Worm (Caenorhabditis elegans) whole organism, L4 larva: ENCODE data around the gene sre-7.

ENCODE experiments used
- F10B5.3 ChIP-seq: sonication (generic microtip); optimal IDR thresholded peaks from 2 replicates; lab custom pipeline; 2016; ENCODE audit warnings: mild to moderate bottlenecking, missing genetic modification characterization, missing compliant biosample characterization
- F26F4.8 ChIP-seq: fragments of 200-800 bp; sonication (Bioruptor generic); conservative IDR thresholded peaks from 2 replicates; pipeline ENCODE4 v1.3.6; 2022; ENCODE audit warnings: missing genetic modification characterization, missing compliant biosample characterization
- F44E2.7 ChIP-seq: fragments of 200-800 bp; sonication (Bioruptor generic); IDR thresholded peaks from 2 replicates; pipeline ENCODE4 v2.1.2; 2022; ENCODE audit warnings: missing genetic modification characterization, missing compliant biosample characterization
- R02D3.7 ChIP-seq: fragments of 150-350 bp; sonication (generic microtip); optimal IDR thresholded peaks from 3 replicates; lab custom pipeline; 2014; ENCODE audit warnings: missing biosample characterization, missing genetic modification characterization
- T20F7.1 ChIP-seq: fragments of 200-800 bp; sonication (Bioruptor generic); optimal IDR thresholded peaks from 2 replicates; lab custom pipeline; 2018; ENCODE audit warnings: mild to moderate bottlenecking, missing genetic modification characterization, missing compliant biosample characterization
- T26A8.4 ChIP-seq: fragments of 200-800 bp; sonication (Bioruptor generic); IDR thresholded peaks from 2 replicates; pipeline ENCODE4 v1.3.6; 2022; ENCODE audit warnings: missing genetic modification characterization, missing compliant biosample characterization
- Y105C5A.15 ChIP-seq: fragments of 200-800 bp; sonication (Bioruptor generic); IDR thresholded peaks from 2 replicates; pipeline ENCODE4 v1.3.6; 2022; ENCODE audit warnings: missing genetic modification characterization, missing compliant biosample characterization
- ZK337.2 ChIP-seq: fragments of 200-800 bp; sonication (Bioruptor generic); IDR thresholded peaks from 2 replicates; pipeline ENCODE4 v1.3.6; 2022; ENCODE audit warnings: missing genetic modification reagents, missing genetic modification characterization, missing compliant biosample characterization
- aly-2 ChIP-seq: sonication (generic microtip); optimal IDR thresholded peaks from 2 replicates; lab custom pipeline; 2018; ENCODE audit warnings: missing biosample characterization, missing genetic modification characterization
- arid-1 ChIP-seq: fragments of 200-800 bp; sonication (Bioruptor generic); conservative IDR thresholded peaks from 2 replicates; pipeline ENCODE4 v1.3.6; 2022; ENCODE audit warnings: missing genetic modification reagents, missing genetic modification characterization, missing compliant biosample characterization
- attf-4 ChIP-seq: sonication (generic microtip); optimal IDR thresholded peaks from 3 replicates; lab custom pipeline; 2017; ENCODE audit warnings: missing biosample characterization, missing genetic modification characterization
- ceh-44 ChIP-seq: fragments of 200-800 bp; sonication (Bioruptor generic); IDR thresholded peaks from 2 replicates; pipeline ENCODE4 v1.3.6; 2022; ENCODE audit warnings: missing genetic modification reagents, missing genetic modification characterization, missing compliant biosample characterization
- ceh-82 ChIP-seq: sonication (generic microtip); optimal IDR thresholded peaks from 2 replicates; lab custom pipeline; 2017; ENCODE audit warnings: missing biosample characterization, missing genetic modification characterization
- ctbp-1 ChIP-seq: fragments of 200-800 bp; sonication (Bioruptor generic); IDR thresholded peaks from 2 replicates; pipeline ENCODE4 v1.3.6; 2022; ENCODE audit warnings: missing genetic modification reagents, missing genetic modification characterization, missing compliant biosample characterization
- daf-16 ChIP-seq, 3 experiments: sonication (generic microtip); optimal IDR thresholded peaks; 2 replicates each; lab custom pipeline; 2016 to 2017; ENCODE audit warnings: missing genetic modification characterization in 3 of 3, missing genetic modification reagents in 3 of 3, mild to moderate bottlenecking in 2 of 3, missing compliant biosample characterization in 2 of 3, missing biosample characterization in 1 of 3, moderate library complexity in 1 of 3
- daf-19 ChIP-seq: fragments of 200-800 bp; sonication (Bioruptor generic); conservative IDR thresholded peaks from 2 replicates; pipeline ENCODE4 v1.3.6; 2022; ENCODE audit warnings: missing genetic modification characterization, missing compliant biosample characterization
- daf-8 ChIP-seq: fragments of 200-800 bp; sonication (Bioruptor generic); IDR thresholded peaks from 2 replicates; pipeline ENCODE4 v1.3.6; 2022; ENCODE audit warnings: missing genetic modification characterization, missing compliant biosample characterization
- dmd-6 ChIP-seq: fragments of 200-800 bp; sonication (Bioruptor generic); IDR thresholded peaks from 2 replicates; pipeline ENCODE4 v1.3.6; 2022; ENCODE audit warnings: missing genetic modification reagents, missing genetic modification characterization, missing compliant biosample characterization
- duxl-1 ChIP-seq: sonication (generic microtip); optimal IDR thresholded peaks from 2 replicates; lab custom pipeline; 2016; ENCODE audit warnings: mild to moderate bottlenecking, missing genetic modification characterization, moderate library complexity, missing compliant biosample characterization; ENCODE audit not compliant: poor library complexity
- fkh-10 ChIP-seq: fragments of 150-350 bp; optimal IDR thresholded peaks from 2 replicates; lab custom pipeline; 2014; ENCODE audit warnings: missing biosample characterization, missing genetic modification reagents, missing genetic modification characterization
- gei-8 ChIP-seq: fragments of 200-800 bp; sonication (Bioruptor generic); optimal IDR thresholded peaks from 2 replicates; lab custom pipeline; 2018; ENCODE audit warnings: mild to moderate bottlenecking, missing genetic modification characterization, missing compliant biosample characterization
- jun-1 ChIP-seq: fragments of 150-350 bp; optimal IDR thresholded peaks from 2 replicates; lab custom pipeline; 2014; ENCODE audit warnings: missing biosample characterization, missing genetic modification reagents, missing genetic modification characterization
- lim-7 ChIP-seq: fragments of 200-800 bp; sonication (Bioruptor generic); IDR thresholded peaks from 2 replicates; pipeline ENCODE4 v1.3.6; 2022; ENCODE audit warnings: missing genetic modification characterization, missing compliant biosample characterization
- lin-38 ChIP-seq: fragments of 200-800 bp; sonication (Bioruptor generic); IDR thresholded peaks from 2 replicates; pipeline ENCODE4 v1.3.6; 2022; ENCODE audit warnings: missing genetic modification reagents, missing genetic modification characterization, missing compliant biosample characterization
- lir-3 ChIP-seq: sonication (generic microtip); optimal IDR thresholded peaks from 2 replicates; lab custom pipeline; 2016; ENCODE audit warnings: mild to moderate bottlenecking, missing genetic modification characterization, missing compliant biosample characterization
- mdl-1 ChIP-seq, 2 experiments: fragments of 150-350 bp in 1 of 2; sonication (generic microtip) in 1 of 2; optimal IDR thresholded peaks; 2 replicates each; lab custom pipeline; 2014 to 2017; ENCODE audit warnings: missing biosample characterization in 2 of 2, missing genetic modification characterization in 2 of 2
- mdt-29 ChIP-seq: fragments of 200-800 bp; sonication (Bioruptor generic); IDR thresholded peaks from 2 replicates; pipeline ENCODE4 v1.3.6; 2022; ENCODE audit warnings: missing genetic modification reagents, missing genetic modification characterization, missing compliant biosample characterization
- mxl-2 ChIP-seq: fragments of 200-800 bp; sonication (Bioruptor generic); conservative IDR thresholded peaks from 2 replicates; pipeline ENCODE4 v1.3.6; 2022; ENCODE audit warnings: missing genetic modification reagents, missing genetic modification characterization, missing compliant biosample characterization
- mxl-3 ChIP-seq: fragments of 200-800 bp; sonication (Bioruptor generic); optimal IDR thresholded peaks from 2 replicates; lab custom pipeline; 2018; ENCODE audit warnings: mild to moderate bottlenecking, missing genetic modification characterization, missing compliant biosample characterization
- nhr-11 ChIP-seq: fragments of 150-350 bp; optimal IDR thresholded peaks from 2 replicates; lab custom pipeline; 2014; ENCODE audit warnings: missing biosample characterization, missing genetic modification characterization
- nhr-111 ChIP-seq: fragments of 200-800 bp; sonication (Bioruptor generic); optimal IDR thresholded peaks from 2 replicates; lab custom pipeline; 2018; ENCODE audit warnings: mild to moderate bottlenecking, missing genetic modification characterization, missing compliant biosample characterization
- nhr-28 ChIP-seq: fragments of 150-350 bp; optimal IDR thresholded peaks from 2 replicates; lab custom pipeline; 2014; ENCODE audit warnings: missing biosample characterization, missing genetic modification characterization
- nhr-6 ChIP-seq: fragments of 150-350 bp; optimal IDR thresholded peaks from 2 replicates; lab custom pipeline; 2014; ENCODE audit warnings: missing biosample characterization, missing genetic modification characterization
- nhr-76 ChIP-seq: fragments of 150-350 bp; optimal IDR thresholded peaks from 2 replicates; lab custom pipeline; 2014; ENCODE audit warnings: missing biosample characterization, missing genetic modification characterization
- pqm-1 ChIP-seq: sonication (generic microtip); optimal IDR thresholded peaks from 2 replicates; lab custom pipeline; 2017; ENCODE audit warnings: missing biosample characterization, missing genetic modification characterization
- snpc-4 ChIP-seq: fragments of 150-350 bp; optimal IDR thresholded peaks from 2 replicates; lab custom pipeline; 2014; ENCODE audit warnings: missing biosample characterization, missing genetic modification characterization
- spr-1 ChIP-seq: sonication (generic microtip); optimal IDR thresholded peaks from 2 replicates; lab custom pipeline; 2016; ENCODE audit warnings: mild to moderate bottlenecking, missing genetic modification characterization, missing compliant biosample characterization
- spr-3 ChIP-seq: fragments of 200-800 bp; sonication (Bioruptor generic); optimal IDR thresholded peaks from 2 replicates; lab custom pipeline; 2018; ENCODE audit warnings: mild to moderate bottlenecking, missing genetic modification characterization, missing compliant biosample characterization
- unc-39 ChIP-seq: sonication (generic microtip); optimal IDR thresholded peaks from 2 replicates; lab custom pipeline; 2017; ENCODE audit warnings: missing biosample characterization, missing genetic modification characterization
- unc-62 ChIP-seq, 3 experiments: fragments of 150-350 bp in 1 of 3; sonication (generic microtip); optimal IDR thresholded peaks in 2 of 3; peaks in 1 of 3; 1 replicate in 1 of 3; 2 replicates in 2 of 3; lab custom pipeline; 2014 to 2017; ENCODE audit warnings: missing biosample characterization in 3 of 3, missing genetic modification characterization in 3 of 3, missing genetic modification reagents in 3 of 3, missing genotype in 1 of 3
- ztf-11 ChIP-seq: fragments of 150-350 bp; optimal IDR thresholded peaks from 2 replicates; lab custom pipeline; 2014; ENCODE audit warnings: missing biosample characterization, missing genetic modification characterization
- ztf-7 ChIP-seq: fragments of 150-350 bp; optimal IDR thresholded peaks from 2 replicates; lab custom pipeline; 2014; ENCODE audit warnings: missing biosample characterization, missing genetic modification characterization

Gene sre-7

ce11 chrV:14212813-14213212, 31.2 kb upstream of the sre-7 start (continued):
- TF ChIP-seq dmd-6, result peak; percentile 60
- no peak for TF ChIP-seq nhr-111 (GFP tag; lab: Kevin White, UChicago)
- TF ChIP-seq unc-62 (GFP tag; optimal IDR thresholded peaks at IDR 0.05 in 1 of 2; lab: Kevin White, UChicago), result peak in 1 of 2 experiments; percentile 99
- TF ChIP-seq unc-62 (tag; optimal IDR thresholded peaks at IDR 0.05; lab: Kevin White, UChicago), result no peak

DNA sequence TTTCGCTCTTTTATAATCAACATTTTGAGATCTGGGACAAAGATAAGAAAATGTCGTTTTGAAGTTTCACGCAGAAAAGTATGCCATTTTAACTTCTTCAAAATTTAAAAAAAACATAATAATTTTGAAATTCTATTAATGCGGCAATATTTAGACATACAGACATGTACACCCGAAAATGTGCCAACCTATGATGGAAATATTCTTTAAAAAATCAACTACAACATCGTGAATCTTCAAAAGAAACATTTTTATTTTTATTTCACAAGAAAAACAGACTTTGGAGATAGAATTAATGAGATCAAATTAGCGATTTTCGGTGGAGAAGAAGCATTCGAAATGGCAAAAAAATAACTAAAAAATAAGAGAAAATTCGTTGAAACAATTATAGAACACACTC, 28.9 kb upstream of the sre-7 start, which contains the start of gene T16A9.5:
TSS of gene T16A9.5 (minus strand) at position 101 of the 400 bp plus-strand sequence.
- TF ChIP-seq mdt-29 (no peak), arid-1 (GFP tag; lab: Robert Waterston, UW) (no peak), spr-3 (GFP tag; lab: Kevin White, UChicago) (no peak), duxl-1 (tag; lab: Kevin White, UChicago) (no peak), snpc-4 (tag; lab: Kevin White, UChicago) (no peak), F44E2.7 (no peak), gei-8 (GFP tag; lab: Kevin White, UChicago) (no peak), Y105C5A.15 (GFP tag; lab: Robert Waterston, UW) (no peak), nhr-28 (tag; lab: Kevin White, UChicago) (no peak), spr-1 (tag; lab: Kevin White, UChicago) (no peak), lir-3 (tag; lab: Kevin White, UChicago) (no peak), fkh-10 (no peak)

ce11 chrV:14223141-14223540, 20.9 kb upstream of the sre-7 start:
- TF ChIP-seq arid-1 (GFP tag; lab: Robert Waterston, UW) (no peak), dmd-6 (no peak), daf-8 (GFP tag; lab: Robert Waterston, UW) (no peak), attf-4 (no peak), ZK337.2 (GFP tag; lab: Robert Waterston, UW) (no peak), nhr-6 (no peak), F10B5.3 (tag; lab: Kevin White, UChicago) (no peak), daf-19 (GFP tag; lab: Robert Waterston, UW) (no peak), nhr-76 (tag; lab: Kevin White, UChicago) (no peak), mxl-2 (GFP tag; lab: Robert Waterston, UW) (no peak)

- TF ChIP-seq jun-1 (tag; lab: Kevin White, UChicago), result no peak
Observed at ce11 chrV:14226373-14226772, 17.6 kb upstream of the sre-7 start, which contains the start of gene nep-21. Gene nep-21, minus strand, starts transcription at chrV:14226473.

DNA sequence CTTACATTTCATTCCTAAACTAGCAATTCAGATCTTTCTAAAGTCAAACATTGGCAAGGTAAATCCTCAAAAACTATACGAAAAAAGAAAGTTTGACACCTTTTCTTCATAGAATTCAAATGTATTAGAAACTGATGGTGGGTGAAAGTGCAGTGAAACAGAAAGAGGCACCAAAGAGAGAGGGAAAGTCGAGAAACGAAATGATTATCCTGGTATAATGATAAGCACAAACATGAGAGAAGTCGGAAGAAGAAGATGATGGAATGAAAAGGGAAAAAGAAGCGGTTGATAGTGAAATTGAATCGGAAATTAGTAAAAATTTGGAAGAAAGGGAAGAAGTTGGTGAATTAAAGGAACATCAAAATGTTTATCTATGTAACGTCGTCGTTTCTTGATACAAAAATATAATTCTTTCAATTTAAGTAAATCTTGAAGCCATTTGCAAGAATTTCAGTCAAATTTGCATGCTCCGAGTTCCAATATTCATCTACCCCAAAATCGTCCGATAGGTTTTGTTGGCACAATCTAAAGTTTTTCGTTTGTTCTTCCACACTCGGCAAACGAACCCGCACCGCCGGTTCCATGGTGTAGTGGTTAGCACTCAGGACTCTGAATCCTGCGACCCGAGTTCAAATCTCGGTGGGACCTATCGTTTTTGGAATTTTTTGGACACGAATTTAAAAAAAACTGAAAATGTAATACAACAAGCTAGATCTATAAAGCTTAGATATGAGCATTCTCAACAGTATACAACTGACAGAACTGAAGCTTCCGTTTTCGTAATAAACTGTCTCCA, 13.0 kb upstream of the sre-7 start:
- TF ChIP-seq ctbp-1 (GFP tag; lab: Robert Waterston, UW), result 0 out of 2 replicates have a peak, but pooled peaks have one; percentile 31
- 0 out of 2 replicates have a peak, but pooled peaks have one; percentile 18 for TF ChIP-seq lin-38 (GFP tag; lab: Robert Waterston, UW)
- TF ChIP-seq lim-7 (GFP tag; lab: Robert Waterston, UW), result peak; percentile 68; the same call in 1 of the 2 replicates
- no peak for TF ChIP-seq ztf-7 (tag; lab: Kevin White, UChicago)
- TF ChIP-seq mdl-1 (tag; optimal IDR thresholded peaks at IDR 0.05; lab: Kevin White, UChicago), result no peak
- TF ChIP-seq aly-2 (tag; lab: Kevin White, UChicago), result no peak
- no peak for TF ChIP-seq ztf-11
- no peak for TF ChIP-seq T26A8.4 (GFP tag; lab: Robert Waterston, UW)
- TF ChIP-seq unc-62 (GFP tag; optimal IDR thresholded peaks at IDR 0.05 in 1 of 2; lab: Kevin White, UChicago), result no peak
- TF ChIP-seq unc-62 (tag; optimal IDR thresholded peaks at IDR 0.05; lab: Kevin White, UChicago), result no peak
- TF ChIP-seq F26F4.8, result no peak
- TF ChIP-seq T20F7.1 (GFP tag; lab: Kevin White, UChicago), result no peak
- TF ChIP-seq unc-39 (tag; lab: Kevin White, UChicago), result no peak
- TF ChIP-seq ceh-82 (tag; lab: Kevin White, UChicago), result no peak
- no peak for TF ChIP-seq daf-16 (GFP tag; optimal IDR thresholded peaks at IDR 0.05; lab: Kevin White, UChicago)
- TF ChIP-seq daf-16 (tag; optimal IDR thresholded peaks at IDR 0.05; lab: Kevin White, UChicago), result no peak
- TF ChIP-seq pqm-1 (tag; lab: Kevin White, UChicago), result no peak
- TF ChIP-seq gei-8 (GFP tag; lab: Kevin White, UChicago), result no peak
- TF ChIP-seq attf-4, result no peak
- no peak for TF ChIP-seq nhr-76 (tag; lab: Kevin White, UChicago)
- TF ChIP-seq nhr-111 (GFP tag; lab: Kevin White, UChicago), result no peak
- no peak for TF ChIP-seq nhr-11 (tag; lab: Kevin White, UChicago)
- TF ChIP-seq mxl-3 (GFP tag; lab: Kevin White, UChicago), result no peak
- 0 out of 2 replicates have a peak, but pooled peaks have one; percentile 74 for TF ChIP-seq ceh-44 (GFP tag; lab: Robert Waterston, UW)
- TF ChIP-seq R02D3.7 (tag; lab: Kevin White, UChicago), result no peak
